Fruit fly (Drosophila melanogaster) whole organism: ENCODE data around the gene CG13297.

Experiments used
- CG8478 ChIP-seq: fragments of >200 bp; optimal IDR thresholded peaks from 2 replicates; lab custom pipeline; 2018; ENCODE audit warnings: inconsistent platforms
- Dll ChIP-seq: fragments of >200 bp; optimal IDR thresholded peaks from 2 replicates; lab custom pipeline; 2017
- pan ChIP-seq: fragments of >200 bp; optimal IDR thresholded peaks from 2 replicates; lab custom pipeline; 2017
- psq ChIP-seq: fragments of >200 bp; optimal IDR thresholded peaks from 2 replicates; lab custom pipeline; 2017

- TF ChIP-seq psq (lab: Kevin White, UChicago): no peak
- TF ChIP-seq pan: no peak
- TF ChIP-seq CG8478 (lab: Kevin White, UChicago): no peak
- TF ChIP-seq Dll (lab: Kevin White, UChicago): no peak
Observed at dm6 chr3L:6157327-6158032, at the start of gene CG13297.
